Worm (Caenorhabditis elegans): ENCODE results near the gene Y37A1B.7.

The Y37A1B.7 gene

ce11 chrIV:14082956-14083355, 39.4 kb upstream of the Y37A1B.7 start:
- TF ChIP-seq hmg-1.2 (GFP tag; IDR thresholded peaks at IDR 0.05) (peak; percentile 13; the same call in 1 of the 2 replicates), lin-54 (GFP tag; optimal IDR thresholded peaks at IDR 0.05) (no peak), snpc-4 (GFP tag; optimal IDR thresholded peaks at IDR 0.05) (no peak), snpc-4 (tag; optimal IDR thresholded peaks at IDR 0.05) (peak in 1 of 4 experiments; percentile 16)

DNA sequence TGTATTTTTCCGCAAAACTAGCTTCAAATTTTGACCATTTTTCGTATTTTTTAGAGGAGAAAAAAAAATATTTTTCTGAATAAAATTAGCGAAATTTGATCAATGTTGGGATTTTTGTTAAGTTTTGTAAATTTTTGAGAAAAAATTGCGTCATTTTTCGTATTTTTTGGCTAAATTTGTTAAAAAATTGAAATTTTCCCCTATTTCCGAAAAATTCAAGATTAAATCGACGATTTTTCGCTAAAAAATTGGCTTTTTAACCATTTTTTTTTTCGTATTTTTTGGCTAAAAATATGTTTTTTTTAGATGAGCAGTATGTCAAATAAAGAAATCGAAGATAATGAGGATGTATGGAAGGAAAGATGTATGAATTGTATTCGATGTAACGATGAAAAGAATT, 33.6 kb upstream of the Y37A1B.7 start, which contains the start of gene cfp-1:
Gene cfp-1 (plus strand): TSS at position 301 of the 400 bp plus-strand sequence.
- no peak for TF ChIP-seq mes-4 (tag; optimal IDR thresholded peaks at IDR 0.05)
- TF ChIP-seq madf-8 (GFP tag; conservative IDR thresholded peaks at IDR 0.05), result no peak
- no peak for TF ChIP-seq atf-7 (tag; optimal IDR thresholded peaks at IDR 0.05)
- no peak for TF ChIP-seq tbp1 (GFP tag; optimal IDR thresholded peaks at IDR 0.05)
- no peak for TF ChIP-seq ZK185.1 (tag; optimal IDR thresholded peaks at IDR 0.05; ENCODE audit: poor library complexity, severe bottlenecking)
- no peak for TF ChIP-seq unc-62 (GFP tag; optimal IDR thresholded peaks at IDR 0.05)
- no peak for TF ChIP-seq lin-54 (GFP tag; optimal IDR thresholded peaks at IDR 0.05)
- no peak for TF ChIP-seq C17E4.6 (GFP tag; IDR thresholded peaks at IDR 0.05)
- TF ChIP-seq somi-1 (GFP tag; optimal IDR thresholded peaks at IDR 0.05), result no peak
- TF ChIP-seq T26A5.8 (tag; optimal IDR thresholded peaks at IDR 0.05), result no peak
- no peak for TF ChIP-seq ztf-18 (tag; optimal IDR thresholded peaks at IDR 0.05)
- no peak for TF ChIP-seq ztf-26 (tag; optimal IDR thresholded peaks at IDR 0.05)
- no peak for TF ChIP-seq snpc-1.1 (tag; optimal IDR thresholded peaks at IDR 0.05; ENCODE audit: insufficient read depth)
- no peak for TF ChIP-seq fkh-3 (tag; optimal IDR thresholded peaks at IDR 0.05)
- no peak for TF ChIP-seq C06A6.2 (GFP tag; conservative IDR thresholded peaks at IDR 0.05)
- TF ChIP-seq Y79H2A.3 (GFP tag; conservative IDR thresholded peaks at IDR 0.05), result no peak
- no peak for TF ChIP-seq tbx-9 (tag; optimal IDR thresholded peaks at IDR 0.05; ENCODE audit: borderline replicate concordance)
- no peak for TF ChIP-seq B0336.3 (GFP tag; IDR thresholded peaks at IDR 0.05)
- no peak for TF ChIP-seq hmg-1.2 (GFP tag; IDR thresholded peaks at IDR 0.05)
- TF ChIP-seq xnd-1 (tag; optimal IDR thresholded peaks at IDR 0.05), result no peak

DNA sequence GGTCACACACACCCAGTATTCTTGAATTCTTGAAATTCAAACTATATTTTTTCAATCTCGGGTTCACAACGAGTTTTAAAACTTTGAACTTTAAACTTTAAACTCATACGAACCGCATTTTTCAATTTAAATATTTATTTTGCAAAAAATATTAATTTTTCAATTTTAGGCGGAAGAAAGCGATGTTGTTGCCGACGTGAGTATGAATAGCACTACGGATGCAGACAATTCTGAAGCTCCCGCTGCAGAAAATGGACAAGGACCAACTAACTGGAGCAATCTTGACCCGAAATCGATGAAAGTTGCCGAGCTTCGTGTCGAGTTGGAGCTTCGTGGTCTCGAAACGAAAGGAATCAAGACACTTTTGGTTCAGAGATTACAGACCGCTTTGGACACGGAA, 30.9 kb upstream of the Y37A1B.7 start:
- TF ChIP-seq mcd-1 (GFP tag; IDR thresholded peaks at IDR 0.05), result 0 out of 2 replicates have a peak, but pooled peaks have one; percentile 16
- TF ChIP-seq lin-26 (GFP tag; IDR thresholded peaks at IDR 0.05), result no peak
- no peak for TF ChIP-seq snpc-1.1 (tag; optimal IDR thresholded peaks at IDR 0.05; ENCODE audit: insufficient read depth)
- TF ChIP-seq ceh-79 (tag; optimal IDR thresholded peaks at IDR 0.05), result no peak
- no peak for TF ChIP-seq ztf-3 (GFP tag; optimal IDR thresholded peaks at IDR 0.05)
- no peak for TF ChIP-seq ztf-18 (tag; optimal IDR thresholded peaks at IDR 0.05)
- no peak for TF ChIP-seq T07F8.4 (tag; optimal IDR thresholded peaks at IDR 0.05)
- TF ChIP-seq hlh-12 (tag; optimal IDR thresholded peaks at IDR 0.05), result no peak
- TF ChIP-seq rec-8 (tag; optimal IDR thresholded peaks at IDR 0.05), result no peak
- no peak for TF ChIP-seq tlf-1 (GFP tag; optimal IDR thresholded peaks at IDR 0.05)
- TF ChIP-seq ZK185.1 (tag; optimal IDR thresholded peaks at IDR 0.05; ENCODE audit: poor library complexity, severe bottlenecking), result no peak
- no peak for TF ChIP-seq nfya-1 (tag; optimal IDR thresholded peaks at IDR 0.05; ENCODE audit: borderline replicate concordance, insufficient read depth)
- TF ChIP-seq Y67H2A.10 (GFP tag; conservative IDR thresholded peaks at IDR 0.05), result no peak
- 0 out of 2 replicates have a peak, but pooled peaks have one; percentile 49 for TF ChIP-seq hsf-1 (GFP tag; IDR thresholded peaks at IDR 0.05)
- TF ChIP-seq sptf-2 (GFP tag; optimal IDR thresholded peaks at IDR 0.05), result no peak
- no peak for TF ChIP-seq F57A8.1 (GFP tag; optimal IDR thresholded peaks at IDR 0.05)
- no peak for TF ChIP-seq hlh-26 (GFP tag; conservative IDR thresholded peaks at IDR 0.05)
- no peak for TF ChIP-seq ztf-28 (GFP tag; IDR thresholded peaks at IDR 0.05)
- TF ChIP-seq attf-6 (GFP tag; IDR thresholded peaks at IDR 0.05), result peak; percentile 66; the same call in 1 of the 2 replicates
- no peak for TF ChIP-seq unc-130 (GFP tag; optimal IDR thresholded peaks at IDR 0.05)
- TF ChIP-seq snpc-4 (GFP tag; optimal IDR thresholded peaks at IDR 0.05), result no peak
- TF ChIP-seq snpc-4 (tag; optimal IDR thresholded peaks at IDR 0.05), result peak in 1 of 4 experiments; percentile 51
- TF ChIP-seq B0035.1 (tag; optimal IDR thresholded peaks at IDR 0.05), result no peak
- TF ChIP-seq madf-3 (GFP tag; IDR thresholded peaks at IDR 0.05), result no peak
- no peak for TF ChIP-seq Y53F4B.3 (GFP tag; IDR thresholded peaks at IDR 0.05)
- no peak for TF ChIP-seq K12H6.12 (tag; optimal IDR thresholded peaks at IDR 0.05)
- no peak for TF ChIP-seq him-1 (tag; optimal IDR thresholded peaks at IDR 0.05)
- TF ChIP-seq T26A5.8 (tag; optimal IDR thresholded peaks at IDR 0.05), result no peak
- TF ChIP-seq lin-35 (GFP tag; optimal IDR thresholded peaks at IDR 0.05), result no peak

Measured in whole organism, young adult.